Fruit fly (Drosophila melanogaster) whole organism, prepupa: ENCODE data around the gene Acp29AB.
A peak's percentile ranks its signal among the peaks of the same experiment; 100 is the strongest.

ENCODE experiments used
- CG8119 ChIP-seq: fragments of 200-800 bp; sonication (Bioruptor generic); IDR thresholded peaks from 3 replicates; pipeline ENCODE4 v1.3.6; 2022; ENCODE audit warnings: missing biosample characterization, missing genetic modification characterization
- Eip78C ChIP-seq: fragments of 200-800 bp; sonication (Bioruptor generic); peaks from one replicate; lab custom pipeline; 2016; ENCODE audit warnings: missing biosample characterization, missing genetic modification characterization
- Eip93F ChIP-seq: fragments of 200-800 bp; sonication (Bioruptor generic); optimal IDR thresholded peaks from 2 replicates; lab custom pipeline; 2016; ENCODE audit warnings: missing biosample characterization, mild to moderate bottlenecking, missing genetic modification characterization
- Gug ChIP-seq: fragments of 200-800 bp; sonication (Bioruptor generic); IDR thresholded peaks from 2 replicates; pipeline ENCODE4 v1.3.6; 2022; ENCODE audit warnings: missing biosample characterization, missing genetic modification characterization
- fkh ChIP-seq: fragments of 200-800 bp; sonication (Bioruptor generic); optimal IDR thresholded peaks from 3 replicates; lab custom pipeline; 2017; ENCODE audit warnings: missing biosample characterization, mild to moderate bottlenecking, missing genetic modification characterization, moderate library complexity
- svp ChIP-seq: fragments of 200-800 bp; sonication (Bioruptor generic); peaks from one replicate; lab custom pipeline; 2016; ENCODE audit warnings: missing biosample characterization, missing genetic modification characterization
- vri ChIP-seq: fragments of 200-800 bp; sonication (Bioruptor generic); optimal IDR thresholded peaks from 3 replicates; lab custom pipeline; 2016; ENCODE audit warnings: missing biosample characterization, mild to moderate bottlenecking, missing genetic modification characterization

Gene Acp29AB

dm6 chr2L:8350560-8351171 lies 42.4 kb downstream of the Acp29AB start:
- TF ChIP-seq vri (GFP tag; lab: Kevin White, UChicago): peak; percentile 28
- no peak for TF ChIP-seq CG8119 (GFP tag; lab: Robert Waterston, UW)
- TF ChIP-seq fkh (GFP tag; lab: Kevin White, UChicago): peak; percentile 74

dm6 chr2L:8346260-8346659 lies 46.8 kb downstream of the Acp29AB start, which contains the start of gene CG7778:
Gene CG7778 (plus strand): TSS chr2L:8346620.
- peak; percentile 0 for TF ChIP-seq Eip78C (GFP tag; lab: Kevin White, UChicago)
- TF ChIP-seq Gug: no peak

dm6 chr2L:8344536-8344935 lies 48.5 kb downstream of the Acp29AB start:
- TF ChIP-seq vri (GFP tag; lab: Kevin White, UChicago): peak; percentile 70
- peak; percentile 84 for TF ChIP-seq svp (GFP tag; lab: Kevin White, UChicago)
- TF ChIP-seq Eip93F: no peak
- TF ChIP-seq, all 60 proteins: peak for 2
